Worm (Caenorhabditis elegans) whole organism, L4 larva: Measurements from ENCODE around the gene Y39H10B.2.

Experiments used
- D1046.2 ChIP-seq: fragments of 200-800 bp; sonication (Bioruptor generic); IDR thresholded peaks from 2 replicates; pipeline ENCODE4 v1.3.6; 2022; ENCODE audit warnings: missing genetic modification characterization, missing compliant biosample characterization
- F10B5.3 ChIP-seq: sonication (generic microtip); optimal IDR thresholded peaks from 2 replicates; lab custom pipeline; 2016; ENCODE audit warnings: mild to moderate bottlenecking, missing genetic modification characterization, missing compliant biosample characterization
- F44E2.7 ChIP-seq: fragments of 200-800 bp; sonication (Bioruptor generic); IDR thresholded peaks from 2 replicates; pipeline ENCODE4 v2.1.2; 2022; ENCODE audit warnings: missing genetic modification characterization, missing compliant biosample characterization
- R02D3.7 ChIP-seq: fragments of 150-350 bp; sonication (generic microtip); optimal IDR thresholded peaks from 3 replicates; lab custom pipeline; 2014; ENCODE audit warnings: missing biosample characterization, missing genetic modification characterization
- T20F7.1 ChIP-seq: fragments of 200-800 bp; sonication (Bioruptor generic); optimal IDR thresholded peaks from 2 replicates; lab custom pipeline; 2018; ENCODE audit warnings: mild to moderate bottlenecking, missing genetic modification characterization, missing compliant biosample characterization
- T26A8.4 ChIP-seq: fragments of 200-800 bp; sonication (Bioruptor generic); IDR thresholded peaks from 2 replicates; pipeline ENCODE4 v1.3.6; 2022; ENCODE audit warnings: missing genetic modification characterization, missing compliant biosample characterization
- Y48G9A.11 ChIP-seq: fragments of 200-800 bp; sonication (Bioruptor generic); IDR thresholded peaks from 2 replicates; pipeline ENCODE4 v1.3.6; 2022; ENCODE audit warnings: missing genetic modification reagents, missing genetic modification characterization, missing compliant biosample characterization
- Y5F2A.4 ChIP-seq: fragments of 200-800 bp; sonication (Bioruptor generic); optimal IDR thresholded peaks from 2 replicates; lab custom pipeline; 2018; ENCODE audit warnings: mild to moderate bottlenecking, missing genetic modification characterization, missing compliant biosample characterization
- Y75B8A.6 ChIP-seq: fragments of 200-800 bp; sonication (Bioruptor generic); IDR thresholded peaks from 2 replicates; pipeline ENCODE4 v1.3.6; 2022; ENCODE audit warnings: missing genetic modification reagents, missing genetic modification characterization, missing compliant biosample characterization
- aly-2 ChIP-seq: sonication (generic microtip); optimal IDR thresholded peaks from 2 replicates; lab custom pipeline; 2018; ENCODE audit warnings: missing biosample characterization, missing genetic modification characterization
- ama-1 ChIP-seq: fragments of 150-350 bp; optimal IDR thresholded peaks from 2 replicates; lab custom pipeline; 2014; ENCODE audit warnings: inconsistent platforms, mixed read lengths
- arid-1 ChIP-seq: fragments of 200-800 bp; sonication (Bioruptor generic); conservative IDR thresholded peaks from 2 replicates; pipeline ENCODE4 v1.3.6; 2022; ENCODE audit warnings: missing genetic modification reagents, missing genetic modification characterization, missing compliant biosample characterization
- attf-4 ChIP-seq: sonication (generic microtip); optimal IDR thresholded peaks from 3 replicates; lab custom pipeline; 2017; ENCODE audit warnings: missing biosample characterization, missing genetic modification characterization
- ceh-20 ChIP-seq: fragments of 200-800 bp; sonication (Bioruptor generic); IDR thresholded peaks from 2 replicates; pipeline ENCODE4 v1.3.6; 2022; ENCODE audit warnings: missing genetic modification reagents, missing genetic modification characterization, missing compliant biosample characterization
- ceh-28 ChIP-seq: fragments of 150-350 bp; optimal IDR thresholded peaks from 2 replicates; lab custom pipeline; 2014; ENCODE audit warnings: missing biosample characterization, missing genetic modification reagents, missing genetic modification characterization
- ceh-44 ChIP-seq: fragments of 200-800 bp; sonication (Bioruptor generic); IDR thresholded peaks from 2 replicates; pipeline ENCODE4 v1.3.6; 2022; ENCODE audit warnings: missing genetic modification reagents, missing genetic modification characterization, missing compliant biosample characterization
- ceh-62 ChIP-seq: sonication (generic microtip); optimal IDR thresholded peaks from 2 replicates; lab custom pipeline; 2017; ENCODE audit warnings: missing biosample characterization, missing genetic modification characterization
- ces-1 ChIP-seq: fragments of 150-350 bp; sonication (generic microtip); optimal IDR thresholded peaks from 4 replicates; lab custom pipeline; 2014; ENCODE audit warnings: missing biosample characterization, missing genetic modification reagents, missing genetic modification characterization
- cey-2 ChIP-seq: sonication (generic microtip); optimal IDR thresholded peaks from 3 replicates; lab custom pipeline; 2017; ENCODE audit warnings: missing genetic modification characterization, mild to moderate bottlenecking, missing compliant biosample characterization, antibody characterized with exemption, borderline replicate concordance; ENCODE audit not compliant: insufficient read depth
- daf-16 ChIP-seq, 3 experiments: sonication (generic microtip); optimal IDR thresholded peaks; 2 replicates each; lab custom pipeline; 2016 to 2017; ENCODE audit warnings: missing genetic modification characterization in 3 of 3, missing genetic modification reagents in 3 of 3, mild to moderate bottlenecking in 2 of 3, missing compliant biosample characterization in 2 of 3, missing biosample characterization in 1 of 3, moderate library complexity in 1 of 3
- daf-19 ChIP-seq: fragments of 200-800 bp; sonication (Bioruptor generic); conservative IDR thresholded peaks from 2 replicates; pipeline ENCODE4 v1.3.6; 2022; ENCODE audit warnings: missing genetic modification characterization, missing compliant biosample characterization
- dmd-8 ChIP-seq: fragments of 200-800 bp; sonication (Bioruptor generic); IDR thresholded peaks from 2 replicates; pipeline ENCODE4 v1.3.6; 2022; ENCODE audit warnings: missing genetic modification characterization, missing compliant biosample characterization
- egl-43 ChIP-seq: fragments of 200-800 bp; sonication (Bioruptor generic); IDR thresholded peaks from 2 replicates; pipeline ENCODE4 v1.3.6; 2022; ENCODE audit warnings: missing genetic modification reagents, missing genetic modification characterization, missing compliant biosample characterization
- fkh-10 ChIP-seq: fragments of 150-350 bp; optimal IDR thresholded peaks from 2 replicates; lab custom pipeline; 2014; ENCODE audit warnings: missing biosample characterization, missing genetic modification reagents, missing genetic modification characterization
- gei-8 ChIP-seq: fragments of 200-800 bp; sonication (Bioruptor generic); optimal IDR thresholded peaks from 2 replicates; lab custom pipeline; 2018; ENCODE audit warnings: mild to moderate bottlenecking, missing genetic modification characterization, missing compliant biosample characterization
- hlh-30 ChIP-seq: sonication (generic microtip); optimal IDR thresholded peaks from 2 replicates; lab custom pipeline; 2017; ENCODE audit warnings: antibody characterized with exemption, mild to moderate bottlenecking, missing genetic modification characterization, missing compliant biosample characterization; ENCODE audit not compliant: insufficient read depth
- hmg-1.1 ChIP-seq: fragments of 200-800 bp; sonication (Bioruptor generic); IDR thresholded peaks from 2 replicates; pipeline ENCODE4 v1.3.6; 2022; ENCODE audit warnings: missing genetic modification reagents, missing genetic modification characterization, missing compliant biosample characterization
- jun-1 ChIP-seq: fragments of 150-350 bp; optimal IDR thresholded peaks from 2 replicates; lab custom pipeline; 2014; ENCODE audit warnings: missing biosample characterization, missing genetic modification reagents, missing genetic modification characterization
- lin-1 ChIP-seq: fragments of 200-800 bp; sonication (Bioruptor generic); IDR thresholded peaks from 2 replicates; pipeline ENCODE4 v1.3.6; 2022; ENCODE audit warnings: missing genetic modification reagents, missing genetic modification characterization, missing compliant biosample characterization
- lsy-2 ChIP-seq, 2 experiments: fragments of 150-350 bp in 1 of 2; sonication (generic microtip) in 1 of 2; optimal IDR thresholded peaks; 2 replicates each; lab custom pipeline; 2014 to 2017; ENCODE audit warnings: missing biosample characterization in 2 of 2, missing genetic modification characterization in 2 of 2
- mdt-29 ChIP-seq: fragments of 200-800 bp; sonication (Bioruptor generic); IDR thresholded peaks from 2 replicates; pipeline ENCODE4 v1.3.6; 2022; ENCODE audit warnings: missing genetic modification reagents, missing genetic modification characterization, missing compliant biosample characterization
- mes-2 ChIP-seq: sonication (generic microtip); optimal IDR thresholded peaks from 2 replicates; lab custom pipeline; 2016; ENCODE audit warnings: missing genotype, mild to moderate bottlenecking, missing genetic modification characterization, missing compliant biosample characterization; ENCODE audit not compliant: poor library complexity, severe bottlenecking
- nhr-102 ChIP-seq: sonication (generic microtip); optimal IDR thresholded peaks from 2 replicates; lab custom pipeline; 2016; ENCODE audit warnings: mild to moderate bottlenecking, missing genetic modification characterization, moderate library complexity, missing compliant biosample characterization
- nhr-237 ChIP-seq: sonication (generic microtip); optimal IDR thresholded peaks from 2 replicates; lab custom pipeline; 2017; ENCODE audit warnings: missing biosample characterization, missing genetic modification characterization
- nhr-28 ChIP-seq: fragments of 150-350 bp; optimal IDR thresholded peaks from 2 replicates; lab custom pipeline; 2014; ENCODE audit warnings: missing biosample characterization, missing genetic modification characterization
- nhr-41 ChIP-seq: fragments of 200-800 bp; sonication (Bioruptor generic); IDR thresholded peaks from 2 replicates; pipeline ENCODE4 v1.3.6; 2022; ENCODE audit warnings: missing genetic modification reagents, missing genetic modification characterization, missing compliant biosample characterization
- nhr-42 ChIP-seq: fragments of 200-800 bp; sonication (Bioruptor generic); IDR thresholded peaks from 2 replicates; pipeline ENCODE4 v1.3.6; 2022; ENCODE audit warnings: missing genetic modification characterization, missing compliant biosample characterization
- nhr-6 ChIP-seq: fragments of 150-350 bp; optimal IDR thresholded peaks from 2 replicates; lab custom pipeline; 2014; ENCODE audit warnings: missing biosample characterization, missing genetic modification characterization
- saeg-2 ChIP-seq: fragments of 200-800 bp; sonication (Bioruptor generic); IDR thresholded peaks from 2 replicates; pipeline ENCODE4 v1.3.6; 2022; ENCODE audit warnings: missing genetic modification reagents, missing genetic modification characterization, missing compliant biosample characterization
- sdz-12 ChIP-seq: fragments of 200-800 bp; sonication (Bioruptor generic); optimal IDR thresholded peaks from 2 replicates; lab custom pipeline; 2018; ENCODE audit warnings: mild to moderate bottlenecking, missing genetic modification characterization, missing compliant biosample characterization
- set-16 ChIP-seq: fragments of 200-800 bp; sonication (Bioruptor generic); IDR thresholded peaks from 2 replicates; pipeline ENCODE4 v1.3.6; 2022; ENCODE audit warnings: missing genetic modification reagents, missing genetic modification characterization, missing compliant biosample characterization
- spr-1 ChIP-seq: sonication (generic microtip); optimal IDR thresholded peaks from 2 replicates; lab custom pipeline; 2016; ENCODE audit warnings: mild to moderate bottlenecking, missing genetic modification characterization, missing compliant biosample characterization
- unc-62 ChIP-seq, 3 experiments: fragments of 150-350 bp in 1 of 3; sonication (generic microtip); optimal IDR thresholded peaks in 2 of 3; peaks in 1 of 3; 1 replicate in 1 of 3; 2 replicates in 2 of 3; lab custom pipeline; 2014 to 2017; ENCODE audit warnings: missing biosample characterization in 3 of 3, missing genetic modification characterization in 3 of 3, missing genetic modification reagents in 3 of 3, missing genotype in 1 of 3
- zag-1 ChIP-seq: fragments of 150-350 bp; optimal IDR thresholded peaks from 2 replicates; lab custom pipeline; 2014; ENCODE audit warnings: missing biosample characterization, missing genetic modification characterization

Gene Y39H10B.2

DNA sequence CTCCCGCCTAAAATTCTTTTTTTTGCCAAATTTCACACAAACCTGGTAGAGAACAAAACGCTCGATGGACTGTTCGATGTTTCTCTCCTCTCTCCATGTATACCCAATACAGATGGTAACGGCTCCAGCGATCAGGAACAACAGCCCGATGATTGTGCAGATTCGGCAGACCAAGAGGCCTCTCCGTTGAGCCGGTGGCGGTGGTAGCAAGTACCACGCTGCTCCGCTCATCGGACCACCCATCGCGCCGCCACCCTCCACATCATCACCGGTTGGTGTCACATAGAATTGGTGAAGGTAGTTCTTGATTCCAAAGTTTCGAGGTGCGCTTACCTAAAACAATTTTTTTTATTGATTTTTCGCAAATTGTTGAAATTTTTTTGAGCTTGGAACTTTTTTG lies 46.2 kb downstream of the Y39H10B.2 start (continued):
- TF ChIP-seq daf-16 (GFP tag; optimal IDR thresholded peaks at IDR 0.05; lab: Kevin White, UChicago) (no peak), daf-16 (tag; optimal IDR thresholded peaks at IDR 0.05; lab: Kevin White, UChicago) (no peak), unc-62 (GFP tag; optimal IDR thresholded peaks at IDR 0.05 in 1 of 2; lab: Kevin White, UChicago) (no peak), unc-62 (tag; optimal IDR thresholded peaks at IDR 0.05; lab: Kevin White, UChicago) (no peak), aly-2 (no peak), set-16 (peak; percentile 80)

DNA sequence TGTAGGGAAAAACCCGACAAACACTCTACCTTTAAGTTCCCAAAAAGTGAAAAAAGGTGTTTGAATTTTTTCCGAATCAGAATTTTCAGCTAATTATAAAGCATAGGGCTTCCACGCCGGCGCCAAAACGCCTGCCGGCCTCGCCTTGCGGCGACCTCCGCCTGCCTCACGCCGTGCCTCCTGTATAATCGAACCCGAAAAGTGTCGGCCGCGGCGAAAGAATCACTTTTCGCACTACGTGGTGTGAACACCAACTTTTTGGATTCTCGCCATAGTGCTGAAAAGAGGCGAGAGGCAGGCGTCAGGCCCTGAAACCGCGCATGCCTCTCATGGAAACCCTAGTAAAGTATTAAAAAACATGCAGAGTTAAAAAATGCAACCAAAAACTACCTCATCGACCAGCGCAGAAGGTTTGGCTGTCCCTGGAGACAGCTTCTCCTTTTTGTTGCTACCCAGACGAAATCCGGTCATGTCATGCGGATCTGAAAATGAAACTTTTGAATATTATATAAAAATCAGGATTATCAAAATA lies 47.0 kb downstream of the Y39H10B.2 start, which contains the start of gene nrsn-1:
Gene nrsn-1, minus strand, starts transcription at position 482 of the 532 bp plus-strand sequence.
- TF ChIP-seq lsy-2 (tag; optimal IDR thresholded peaks at IDR 0.05; lab: Kevin White, UChicago) (no peak), egl-43 (GFP tag; lab: Robert Waterston, UW) (0 out of 2 replicates have a peak, but pooled peaks have one; percentile 67), F10B5.3 (tag; lab: Kevin White, UChicago) (no peak), set-16 (peak; percentile 76), ceh-20 (0 out of 2 replicates have a peak, but pooled peaks have one; percentile 36), nhr-42 (GFP tag; lab: Robert Waterston, UW) (peak; percentile 40; the same call in 1 of the 2 replicates)

DNA sequence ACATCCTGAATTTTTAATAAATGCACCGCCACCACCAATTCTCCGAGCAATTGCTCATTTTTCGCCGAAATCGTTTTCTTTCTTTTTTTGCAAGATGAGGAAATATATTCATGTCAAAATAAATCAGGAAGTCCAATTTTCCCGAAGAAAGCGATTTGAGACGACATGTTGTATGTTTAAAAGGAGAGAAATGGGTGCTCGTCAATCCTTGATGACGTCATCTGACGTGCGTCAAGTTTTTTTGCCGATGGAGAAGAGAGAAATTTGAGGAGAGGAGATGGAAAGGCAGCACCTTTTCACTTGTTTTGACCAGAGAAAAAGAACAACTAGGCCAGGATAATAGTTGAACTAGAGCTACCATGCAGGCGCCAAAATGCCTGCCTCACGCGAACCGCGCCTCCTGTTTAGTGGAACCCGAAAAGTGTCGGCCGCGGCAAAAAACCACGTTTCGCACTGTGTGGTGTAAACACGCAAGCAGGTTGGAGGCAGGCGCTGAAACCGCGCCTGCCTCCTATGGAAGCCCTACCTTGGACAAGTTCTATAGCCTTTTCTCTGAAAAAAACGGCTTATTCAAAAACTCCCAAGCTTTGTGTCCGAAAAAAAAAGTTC lies 47.8 kb downstream of the Y39H10B.2 start:
- TF ChIP-seq D1046.2 (GFP tag; lab: Robert Waterston, UW) (no peak), set-16 (0 out of 2 replicates have a peak, but pooled peaks have one; percentile 23), mdt-29 (GFP tag; lab: Robert Waterston, UW) (no peak), nhr-102 (tag; lab: Kevin White, UChicago) (no peak), daf-16 (GFP tag; optimal IDR thresholded peaks at IDR 0.05; lab: Kevin White, UChicago) (no peak), daf-16 (tag; optimal IDR thresholded peaks at IDR 0.05; lab: Kevin White, UChicago) (no peak), nhr-237 (tag; lab: Kevin White, UChicago) (no peak), sdz-12 (GFP tag; lab: Kevin White, UChicago) (no peak), mes-2 (tag; lab: Kevin White, UChicago) (no peak), T26A8.4 (GFP tag; lab: Robert Waterston, UW) (no peak; the same call in 1 of the 2 replicates), R02D3.7 (no peak), fkh-10 (GFP tag; lab: Kevin White, UChicago) (peak; percentile 84), dmd-8 (GFP tag; lab: Robert Waterston, UW) (no peak), nhr-28 (tag; lab: Kevin White, UChicago) (no peak), Y75B8A.6 (no peak), F44E2.7 (GFP tag; lab: Robert Waterston, UW) (no peak), cey-2 (tag; lab: Kevin White, UChicago) (no peak), hlh-30 (tag; lab: Kevin White, UChicago) (peak; percentile 18), ama-1 (lab: Kevin White, UChicago) (no peak), nhr-41 (no peak), T20F7.1 (no peak), aly-2 (no peak), arid-1 (GFP tag; lab: Robert Waterston, UW) (no peak), spr-1 (tag; lab: Kevin White, UChicago) (no peak), nhr-6 (tag; lab: Kevin White, UChicago) (no peak), zag-1 (tag; lab: Kevin White, UChicago) (no peak), ceh-62 (tag; lab: Kevin White, UChicago) (no peak), Y5F2A.4 (no peak), ces-1 (no peak), attf-4 (no peak), ceh-44 (GFP tag; lab: Robert Waterston, UW) (no peak), jun-1 (tag; lab: Kevin White, UChicago) (no peak), ceh-28 (no peak), daf-19 (GFP tag; lab: Robert Waterston, UW) (no peak), hmg-1.1 (GFP tag; lab: Robert Waterston, UW) (0 out of 2 replicates have a peak, but pooled peaks have one; percentile 11), gei-8 (GFP tag; lab: Kevin White, UChicago) (peak; percentile 22), Y48G9A.11 (GFP tag; lab: Robert Waterston, UW) (no peak), lin-1 (GFP tag; lab: Robert Waterston, UW) (no peak), saeg-2 (GFP tag; lab: Robert Waterston, UW) (no peak)
